Fruit fly (Drosophila melanogaster): ENCODE results near the gene ERp44.

Gene ERp44

dm6 chrX:16323063-16323462 lies 25.5 kb upstream of the ERp44 start, which contains the start of the genes CG9917 and CG32579 (continued):
- peak; percentile 60; the same call in 1 of the 2 replicates for TF ChIP-seq tna (GFP tag; IDR thresholded peaks at IDR 0.05; ENCODE audit: partially characterized antibody)
- TF ChIP-seq CG10209 (GFP tag; optimal IDR thresholded peaks at IDR 0.05): no peak
- TF ChIP-seq CG17186 (GFP tag; optimal IDR thresholded peaks at IDR 0.05): peak; percentile 20
- peak; percentile 96 for TF ChIP-seq CG2116 (GFP tag; optimal IDR thresholded peaks at IDR 0.05)
- no peak for TF ChIP-seq Nf-YC (tag; optimal IDR thresholded peaks at IDR 0.05)
- peak; percentile 100 for TF ChIP-seq CG7745 (tag; optimal IDR thresholded peaks at IDR 0.05)
- peak; percentile 86 for TF ChIP-seq CG6791 (GFP tag; IDR thresholded peaks at IDR 0.05; ENCODE audit: partially characterized antibody)
- peak; percentile 47; the same call in 1 of the 2 replicates for TF ChIP-seq vvl (GFP tag; IDR thresholded peaks at IDR 0.05)
- peak; percentile 34; the same call in 1 of the 2 replicates for TF ChIP-seq NFAT (GFP tag; IDR thresholded peaks at IDR 0.05)
- TF ChIP-seq CG13287 (GFP tag; IDR thresholded peaks at IDR 0.05; ENCODE audit: partially characterized antibody): peak; percentile 85
- no peak for TF ChIP-seq Lim3 (GFP tag; IDR thresholded peaks at IDR 0.05)
- peak; percentile 38; the same call in 1 of the 2 replicates for TF ChIP-seq Rfx (GFP tag; IDR thresholded peaks at IDR 0.05)
- peak; percentile 56 for TF ChIP-seq ftz-f1 (GFP tag; optimal IDR thresholded peaks at IDR 0.05)
- peak; percentile 67 for TF ChIP-seq pzg (GFP tag; optimal IDR thresholded peaks at IDR 0.05)
- peak; percentile 56 for TF ChIP-seq CG12659 (GFP tag; optimal IDR thresholded peaks at IDR 0.05)
- TF ChIP-seq chinmo (GFP tag; IDR thresholded peaks at IDR 0.05; ENCODE audit: partially characterized antibody): peak; percentile 83; the same call in 2 of the 4 replicates
- peak; percentile 82 for TF ChIP-seq HLH4C (GFP tag; IDR thresholded peaks at IDR 0.05; ENCODE audit: partially characterized antibody)
- peak; percentile 81 for TF ChIP-seq CG34224 (GFP tag; IDR thresholded peaks at IDR 0.05; ENCODE audit: partially characterized antibody)
- no peak for TF ChIP-seq CG7372 (GFP tag; IDR thresholded peaks at IDR 0.05)
- peak; percentile 76 for TF ChIP-seq hbn (GFP tag; IDR thresholded peaks at IDR 0.05; ENCODE audit: partially characterized antibody)
- no peak for TF ChIP-seq CG13424 (tag; optimal IDR thresholded peaks at IDR 0.05)
- TF ChIP-seq Myb (GFP tag; optimal IDR thresholded peaks at IDR 0.05): peak; percentile 0
- peak; percentile 12 for TF ChIP-seq CG10267 (tag; optimal IDR thresholded peaks at IDR 0.05)
- no peak for TF ChIP-seq CG14014 (GFP tag; IDR thresholded peaks at IDR 0.05)
- TF ChIP-seq CG1603 (tag; optimal IDR thresholded peaks at IDR 0.05): peak; percentile 25
- peak; percentile 70 for TF ChIP-seq stwl (tag; optimal IDR thresholded peaks at IDR 0.05)
- TF ChIP-seq Med (GFP tag): peak; percentile 28
- peak; percentile 10 for TF ChIP-seq CoRest (tag; optimal IDR thresholded peaks at IDR 0.05)
- TF ChIP-seq Awh (GFP tag; IDR thresholded peaks at IDR 0.05): no peak
- peak; percentile 89; the same call in 2 of the 3 replicates for TF ChIP-seq Opbp (GFP tag; IDR thresholded peaks at IDR 0.05; ENCODE audit: partially characterized antibody)
- TF ChIP-seq Doc2 (GFP tag; IDR thresholded peaks at IDR 0.05): no peak
- TF ChIP-seq CG34422 (GFP tag; IDR thresholded peaks at IDR 0.05): no peak
- TF ChIP-seq Doc3 (GFP tag; IDR thresholded peaks at IDR 0.05; ENCODE audit: partially characterized antibody): peak; percentile 63
- TF ChIP-seq Bteb2 (GFP tag; optimal IDR thresholded peaks at IDR 0.05): no peak
- peak; percentile 28 for TF ChIP-seq CG30020 (tag; optimal IDR thresholded peaks at IDR 0.05)
- peak; percentile 63 for TF ChIP-seq sna (GFP tag; IDR thresholded peaks at IDR 0.05; ENCODE audit: partially characterized antibody)
- TF ChIP-seq mld (GFP tag; IDR thresholded peaks at IDR 0.05; ENCODE audit: partially characterized antibody): peak; percentile 71; the same call in 2 of the 3 replicates
- peak; percentile 18 for TF ChIP-seq CG33213 (GFP tag; optimal IDR thresholded peaks at IDR 0.05)

dm6 chrX:16321037-16321436 lies 23.5 kb upstream of the ERp44 start:
- TF ChIP-seq CG8281 (tag; optimal IDR thresholded peaks at IDR 0.05) (no peak), vnd (GFP tag; IDR thresholded peaks at IDR 0.05; ENCODE audit: partially characterized antibody) (0 out of 3 replicates have a peak, but pooled peaks have one; percentile 31), unc-4 (GFP tag; IDR thresholded peaks at IDR 0.05; ENCODE audit: partially characterized antibody) (peak; percentile 19; the same call in 1 of the 2 replicates), Opbp (GFP tag; IDR thresholded peaks at IDR 0.05; ENCODE audit: partially characterized antibody) (peak; percentile 17; the same call in 1 of the 3 replicates), pfk (GFP tag; optimal IDR thresholded peaks at IDR 0.05) (peak; percentile 75), Sry-δ (GFP tag; optimal IDR thresholded peaks at IDR 0.05) (peak; percentile 1), CG2116 (GFP tag; optimal IDR thresholded peaks at IDR 0.05) (peak; percentile 68), zfh1 (GFP tag; IDR thresholded peaks at IDR 0.05) (no peak), CG11247 (GFP tag; IDR thresholded peaks at IDR 0.05) (no peak), Ets97D (GFP tag; optimal IDR thresholded peaks at IDR 0.05) (peak; percentile 51), CG13287 (GFP tag; IDR thresholded peaks at IDR 0.05; ENCODE audit: partially characterized antibody) (peak; percentile 29; the same call in 1 of the 2 replicates), run (tag; optimal IDR thresholded peaks at IDR 0.05) (peak; percentile 11), Hr3 (GFP tag; optimal IDR thresholded peaks at IDR 0.05) (no peak), CG1603 (tag; optimal IDR thresholded peaks at IDR 0.05) (peak; percentile 32), lola (GFP tag; optimal IDR thresholded peaks at IDR 0.05) (no peak)

Measured in whole organism, embryonic.